Worm (Caenorhabditis elegans) whole organism, midembryonic: ENCODE data around the gene npp-24.

Source experiments
- T22C8.4 ChIP-seq: fragments of 200-800 bp; sonication (Bioruptor generic); IDR thresholded peaks from 2 replicates; pipeline ENCODE4 v1.3.6; 2022; ENCODE audit warnings: missing genetic modification characterization, missing compliant biosample characterization
- cog-1 ChIP-seq: sonication (generic microtip); optimal IDR thresholded peaks from 2 replicates; lab custom pipeline; 2016; ENCODE audit warnings: missing genetic modification characterization, missing compliant biosample characterization
- flt-1 ChIP-seq: fragments of 200-800 bp; sonication (Bioruptor generic); IDR thresholded peaks from 2 replicates; pipeline ENCODE4 v1.3.6; 2022; ENCODE audit warnings: missing genetic modification characterization, missing compliant biosample characterization
- klf-2 ChIP-seq: fragments of 200-800 bp; sonication (Bioruptor generic); conservative IDR thresholded peaks from 2 replicates; pipeline ENCODE4 v1.3.6; 2022; ENCODE audit warnings: missing genetic modification reagents, missing genetic modification characterization, missing compliant biosample characterization
- med-1 ChIP-seq: sonication (generic microtip); optimal IDR thresholded peaks from 2 replicates; lab custom pipeline; 2017; ENCODE audit warnings: missing genetic modification characterization, mild to moderate bottlenecking, missing compliant biosample characterization, antibody characterized with exemption, missing genetic modification reagents; ENCODE audit not compliant: insufficient read depth
- ref-1 ChIP-seq: fragments of 200-800 bp; sonication (Bioruptor generic); conservative IDR thresholded peaks from 2 replicates; pipeline ENCODE4 v1.3.6; 2022; ENCODE audit warnings: missing genetic modification reagents, missing genetic modification characterization, missing compliant biosample characterization
- tab-1 ChIP-seq: fragments of 200-800 bp; sonication (Bioruptor generic); IDR thresholded peaks from 2 replicates; pipeline ENCODE4 v1.3.6; 2022; ENCODE audit warnings: missing genetic modification characterization, missing compliant biosample characterization
- ztf-23 ChIP-seq: fragments of 200-800 bp; sonication (Bioruptor generic); IDR thresholded peaks from 2 replicates; pipeline ENCODE4 v1.3.6; 2022; ENCODE audit warnings: missing genetic modification reagents, missing genetic modification characterization, missing compliant biosample characterization
- ztf-29 ChIP-seq: fragments of 200-800 bp; sonication (Bioruptor generic); IDR thresholded peaks from 2 replicates; pipeline ENCODE4 v1.3.6; 2022; ENCODE audit warnings: missing genetic modification reagents, missing genetic modification characterization, missing compliant biosample characterization

Gene npp-24

DNA sequence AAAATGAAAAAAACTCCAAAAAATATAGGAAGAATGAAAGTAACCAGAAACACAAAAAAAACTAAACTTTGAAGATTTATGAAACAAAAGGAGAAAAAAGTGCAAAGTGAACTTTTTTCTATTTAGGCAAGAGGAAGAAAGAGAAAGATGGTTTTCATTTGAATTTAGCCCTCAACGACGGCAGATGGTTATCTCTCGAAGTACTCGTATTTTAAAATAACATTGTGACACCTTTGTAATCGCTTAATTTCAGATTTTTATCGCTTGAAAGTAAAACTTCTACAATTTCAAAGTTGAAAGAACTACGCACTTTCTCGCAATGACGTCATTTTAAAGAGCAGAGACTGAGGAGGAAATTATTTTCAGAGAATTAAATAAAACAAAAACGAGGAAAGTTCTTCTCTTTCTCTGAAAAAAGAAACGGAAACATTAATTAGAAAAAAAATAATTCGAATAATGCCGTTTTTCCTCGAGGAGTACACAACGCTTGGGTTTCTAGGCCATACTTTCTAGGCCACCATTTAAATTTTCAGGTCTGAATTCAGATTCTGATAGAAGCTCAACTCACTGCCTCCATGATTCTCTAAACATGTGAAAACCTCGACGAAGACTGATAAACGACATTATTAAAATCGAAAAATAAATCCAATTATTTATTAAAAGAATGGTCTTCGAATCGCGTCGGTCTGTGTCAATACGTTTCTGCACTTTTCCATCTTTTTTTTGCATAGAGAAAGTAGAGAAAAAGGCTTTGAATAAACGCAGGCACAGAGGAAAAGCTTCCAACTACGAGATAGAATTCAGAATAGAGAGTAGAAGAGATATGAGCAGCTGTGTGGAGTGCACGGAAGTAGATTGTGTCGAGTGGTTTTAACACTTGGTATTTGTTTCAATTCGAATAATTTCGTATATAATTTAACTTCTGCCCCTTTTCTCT lies 6.0 kb downstream of the npp-24 start:
- TF ChIP-seq T22C8.4 (GFP tag; lab: Robert Waterston, UW), result no peak
- peak; percentile 44 for TF ChIP-seq cog-1 (tag; lab: Kevin White, UChicago)

- TF ChIP-seq T22C8.4 (GFP tag; lab: Robert Waterston, UW) (no peak), cog-1 (tag; lab: Kevin White, UChicago) (no peak), ztf-29 (GFP tag; lab: Robert Waterston, UW) (no peak), ztf-23 (no peak), flt-1 (no peak), klf-2 (GFP tag; lab: Robert Waterston, UW) (no peak), tab-1 (GFP tag; lab: Robert Waterston, UW) (no peak), ref-1 (GFP tag; lab: Robert Waterston, UW) (no peak), med-1 (GFP tag; lab: Kevin White, UChicago) (no peak)
Observed at ce11 chrII:5512473-5513097, 6.9 kb downstream of the npp-24 start.

DNA sequence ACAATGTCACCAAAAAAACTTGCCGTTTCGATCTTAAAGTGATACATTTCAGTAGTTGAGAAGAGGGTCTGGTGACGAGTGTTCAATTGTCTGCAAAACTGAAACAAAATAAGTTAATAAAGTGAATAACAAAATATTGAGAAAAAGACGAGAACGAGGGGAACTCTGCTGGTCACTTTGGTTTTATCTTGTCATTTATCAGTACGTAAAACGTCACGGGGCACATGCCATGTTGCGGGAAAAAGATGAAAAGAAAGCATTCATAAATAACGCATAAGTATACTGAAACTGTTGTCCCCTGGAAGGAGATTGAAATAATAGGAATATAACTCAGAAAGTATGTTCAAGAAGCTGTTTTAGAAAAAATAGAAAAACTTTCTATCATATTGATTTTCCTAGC lies 9.2 kb downstream of the npp-24 start, which contains the start of gene sahd-1:
sahd-1 (minus strand) TSS at position 100 of the 400 bp plus-strand sequence.
- no peak for TF ChIP-seq ztf-23
- TF ChIP-seq ref-1 (GFP tag; lab: Robert Waterston, UW), result no peak
- no peak for TF ChIP-seq flt-1
- TF ChIP-seq T22C8.4 (GFP tag; lab: Robert Waterston, UW), result no peak
- TF ChIP-seq ztf-29 (GFP tag; lab: Robert Waterston, UW), result no peak

DNA sequence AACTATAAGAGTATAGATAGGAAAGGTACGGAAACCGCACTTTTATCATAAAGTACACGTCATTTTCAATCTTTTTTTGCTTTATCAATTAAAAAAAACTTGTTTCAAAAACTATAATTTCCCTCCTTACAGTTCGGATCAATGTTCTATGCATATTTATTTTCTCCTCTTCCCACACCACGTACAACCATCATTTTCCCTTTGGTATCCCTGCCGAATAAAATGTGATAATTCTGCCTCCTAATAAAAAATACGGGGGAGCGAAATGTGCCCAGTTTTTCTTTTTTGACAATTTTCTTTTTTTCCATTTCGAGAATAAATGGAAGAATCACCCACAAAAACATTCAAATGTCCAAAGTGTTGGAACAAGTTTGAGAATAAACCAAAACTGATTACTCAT lies 9.9 kb downstream of the npp-24 start, which contains the start of gene ZK177.3:
ZK177.3 (plus strand) TSS at position 301 of the 400 bp plus-strand sequence.
- no peak for TF ChIP-seq ztf-23
- TF ChIP-seq klf-2 (GFP tag; lab: Robert Waterston, UW), result no peak
- TF ChIP-seq flt-1, result no peak
- no peak for TF ChIP-seq tab-1 (GFP tag; lab: Robert Waterston, UW)
- no peak for TF ChIP-seq cog-1 (tag; lab: Kevin White, UChicago)
- no peak for TF ChIP-seq ref-1 (GFP tag; lab: Robert Waterston, UW)
- no peak for TF ChIP-seq T22C8.4 (GFP tag; lab: Robert Waterston, UW)
- no peak for TF ChIP-seq ztf-29 (GFP tag; lab: Robert Waterston, UW)
- no peak for TF ChIP-seq med-1 (GFP tag; lab: Kevin White, UChicago)

DNA sequence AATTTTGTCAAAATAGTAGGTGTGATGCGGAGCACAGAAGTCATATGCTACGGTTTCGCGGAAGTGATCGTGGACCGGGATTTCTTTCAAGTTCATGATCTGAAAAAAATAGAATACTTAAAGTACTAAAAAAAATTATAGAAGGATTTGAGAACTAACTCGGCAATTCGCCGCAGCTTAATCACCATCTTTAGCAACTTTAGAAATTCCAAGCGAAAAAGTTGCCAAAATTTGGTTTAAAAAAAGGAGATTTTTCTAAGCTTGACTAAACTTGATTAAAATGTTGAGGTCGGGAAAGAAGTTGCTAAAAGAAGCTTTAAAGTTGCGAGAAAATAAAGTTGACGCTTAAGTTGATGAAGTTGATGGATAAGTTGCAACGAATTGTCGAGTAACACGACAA lies 12.0 kb downstream of the npp-24 start, which contains the start of gene ZK177.9:
ZK177.9 (minus strand) TSS at position 101 of the 400 bp plus-strand sequence.
- TF ChIP-seq T22C8.4 (GFP tag; lab: Robert Waterston, UW) (no peak), ref-1 (GFP tag; lab: Robert Waterston, UW) (no peak), ztf-29 (GFP tag; lab: Robert Waterston, UW) (no peak), flt-1 (no peak), klf-2 (GFP tag; lab: Robert Waterston, UW) (no peak), cog-1 (tag; lab: Kevin White, UChicago) (no peak), tab-1 (GFP tag; lab: Robert Waterston, UW) (no peak), med-1 (GFP tag; lab: Kevin White, UChicago) (no peak), ztf-23 (no peak)

ce11 chrII:5518055-5518454 lies 12.4 kb downstream of the npp-24 start:
- no peak for TF ChIP-seq tab-1 (GFP tag; lab: Robert Waterston, UW)
- no peak for TF ChIP-seq ztf-23
- TF ChIP-seq med-1 (GFP tag; lab: Kevin White, UChicago), result no peak
- TF ChIP-seq ztf-29 (GFP tag; lab: Robert Waterston, UW), result no peak
- TF ChIP-seq ref-1 (GFP tag; lab: Robert Waterston, UW), result no peak
- no peak for TF ChIP-seq T22C8.4 (GFP tag; lab: Robert Waterston, UW)
- TF ChIP-seq cog-1 (tag; lab: Kevin White, UChicago), result no peak
- TF ChIP-seq klf-2 (GFP tag; lab: Robert Waterston, UW), result no peak
- TF ChIP-seq flt-1, result no peak

ce11 chrII:5518910-5519309 lies 13.2 kb downstream of the npp-24 start, which contains the start of gene ZK177.2:
Gene ZK177.2, plus strand, starts transcription at chrII:5519210.
- TF ChIP-seq ztf-23 (no peak), cog-1 (tag; lab: Kevin White, UChicago) (no peak), ztf-29 (GFP tag; lab: Robert Waterston, UW) (no peak), flt-1 (no peak), klf-2 (GFP tag; lab: Robert Waterston, UW) (no peak), med-1 (GFP tag; lab: Kevin White, UChicago) (no peak), ref-1 (GFP tag; lab: Robert Waterston, UW) (no peak), T22C8.4 (GFP tag; lab: Robert Waterston, UW) (no peak), tab-1 (GFP tag; lab: Robert Waterston, UW) (no peak)

- no peak for TF ChIP-seq tab-1 (GFP tag; lab: Robert Waterston, UW)
- TF ChIP-seq flt-1, result no peak
- TF ChIP-seq cog-1 (tag; lab: Kevin White, UChicago), result no peak
- no peak for TF ChIP-seq T22C8.4 (GFP tag; lab: Robert Waterston, UW)
- TF ChIP-seq ref-1 (GFP tag; lab: Robert Waterston, UW), result no peak
- no peak for TF ChIP-seq ztf-23
- TF ChIP-seq med-1 (GFP tag; lab: Kevin White, UChicago), result no peak
- TF ChIP-seq klf-2 (GFP tag; lab: Robert Waterston, UW), result no peak
- TF ChIP-seq ztf-29 (GFP tag; lab: Robert Waterston, UW), result no peak
Observed at ce11 chrII:5521411-5521810, 15.7 kb downstream of the npp-24 start, which contains the start of gene ZK177.12. Gene ZK177.12, plus strand, starts transcription at chrII:5521711.
